Worm (Caenorhabditis elegans) whole organism, L4 larva: ENCODE measurements around the gene rps-12.

Source experiments
- D1046.2 ChIP-seq: fragments of 200-800 bp; sonication (Bioruptor generic); IDR thresholded peaks from 2 replicates; pipeline ENCODE4 v1.3.6; 2022; ENCODE audit warnings: missing genetic modification characterization, missing compliant biosample characterization
- F26F4.8 ChIP-seq: fragments of 200-800 bp; sonication (Bioruptor generic); conservative IDR thresholded peaks from 2 replicates; pipeline ENCODE4 v1.3.6; 2022; ENCODE audit warnings: missing genetic modification characterization, missing compliant biosample characterization
- T20F7.1 ChIP-seq: fragments of 200-800 bp; sonication (Bioruptor generic); optimal IDR thresholded peaks from 2 replicates; lab custom pipeline; 2018; ENCODE audit warnings: mild to moderate bottlenecking, missing genetic modification characterization, missing compliant biosample characterization
- ZK337.2 ChIP-seq: fragments of 200-800 bp; sonication (Bioruptor generic); IDR thresholded peaks from 2 replicates; pipeline ENCODE4 v1.3.6; 2022; ENCODE audit warnings: missing genetic modification reagents, missing genetic modification characterization, missing compliant biosample characterization
- ama-1 ChIP-seq: fragments of 150-350 bp; optimal IDR thresholded peaks from 2 replicates; lab custom pipeline; 2014; ENCODE audit warnings: inconsistent platforms, mixed read lengths
- arid-1 ChIP-seq: fragments of 200-800 bp; sonication (Bioruptor generic); conservative IDR thresholded peaks from 2 replicates; pipeline ENCODE4 v1.3.6; 2022; ENCODE audit warnings: missing genetic modification reagents, missing genetic modification characterization, missing compliant biosample characterization
- ceh-28 ChIP-seq: fragments of 150-350 bp; optimal IDR thresholded peaks from 2 replicates; lab custom pipeline; 2014; ENCODE audit warnings: missing biosample characterization, missing genetic modification reagents, missing genetic modification characterization
- ceh-32 ChIP-seq: sonication (generic microtip); optimal IDR thresholded peaks from 2 replicates; lab custom pipeline; 2016; ENCODE audit warnings: mild to moderate bottlenecking, missing genetic modification characterization, missing compliant biosample characterization; ENCODE audit not compliant: poor library complexity
- ceh-82 ChIP-seq: sonication (generic microtip); optimal IDR thresholded peaks from 2 replicates; lab custom pipeline; 2017; ENCODE audit warnings: missing biosample characterization, missing genetic modification characterization
- ctbp-1 ChIP-seq: fragments of 200-800 bp; sonication (Bioruptor generic); IDR thresholded peaks from 2 replicates; pipeline ENCODE4 v1.3.6; 2022; ENCODE audit warnings: missing genetic modification reagents, missing genetic modification characterization, missing compliant biosample characterization
- daf-16 ChIP-seq, 3 experiments: sonication (generic microtip); optimal IDR thresholded peaks; 2 replicates each; lab custom pipeline; 2016 to 2017; ENCODE audit warnings: missing genetic modification characterization in 3 of 3, missing genetic modification reagents in 3 of 3, mild to moderate bottlenecking in 2 of 3, missing compliant biosample characterization in 2 of 3, missing biosample characterization in 1 of 3, moderate library complexity in 1 of 3
- egl-27 ChIP-seq: sonication (generic microtip); optimal IDR thresholded peaks from 3 replicates; lab custom pipeline; 2017; ENCODE audit warnings: missing biosample characterization, missing genetic modification reagents, missing genetic modification characterization
- egl-43 ChIP-seq: fragments of 200-800 bp; sonication (Bioruptor generic); IDR thresholded peaks from 2 replicates; pipeline ENCODE4 v1.3.6; 2022; ENCODE audit warnings: missing genetic modification reagents, missing genetic modification characterization, missing compliant biosample characterization
- hif-1 ChIP-seq, 2 experiments: sonication (generic microtip); optimal IDR thresholded peaks; 2 replicates each; lab custom pipeline; 2016 to 2017; ENCODE audit warnings: missing compliant biosample characterization in 2 of 2, missing genetic modification characterization in 2 of 2, missing genetic modification reagents in 2 of 2, missing genotype in 2 of 2, mild to moderate bottlenecking in 1 of 2
- hlh-11 ChIP-seq: fragments of 200-800 bp; sonication (Bioruptor generic); optimal IDR thresholded peaks from 2 replicates; lab custom pipeline; 2018; ENCODE audit warnings: mild to moderate bottlenecking, missing genetic modification characterization, missing compliant biosample characterization
- lin-13 ChIP-seq: fragments of 150-350 bp; optimal IDR thresholded peaks from 2 replicates; lab custom pipeline; 2014; ENCODE audit warnings: missing biosample characterization, missing genetic modification reagents, missing genetic modification characterization
- madf-9 ChIP-seq: fragments of 200-800 bp; sonication (Bioruptor generic); conservative IDR thresholded peaks from 2 replicates; pipeline ENCODE4 v1.3.6; 2022; ENCODE audit warnings: missing genetic modification reagents, missing genetic modification characterization, missing compliant biosample characterization
- mdl-1 ChIP-seq, 2 experiments: fragments of 150-350 bp in 1 of 2; sonication (generic microtip) in 1 of 2; optimal IDR thresholded peaks; 2 replicates each; lab custom pipeline; 2014 to 2017; ENCODE audit warnings: missing biosample characterization in 2 of 2, missing genetic modification characterization in 2 of 2
- mep-1 ChIP-seq: fragments of 150-350 bp; sonication (generic microtip); optimal IDR thresholded peaks from 3 replicates; lab custom pipeline; 2014; ENCODE audit warnings: missing biosample characterization, missing genetic modification characterization
- mes-2 ChIP-seq: sonication (generic microtip); optimal IDR thresholded peaks from 2 replicates; lab custom pipeline; 2016; ENCODE audit warnings: missing genotype, mild to moderate bottlenecking, missing genetic modification characterization, missing compliant biosample characterization; ENCODE audit not compliant: poor library complexity, severe bottlenecking
- nhr-11 ChIP-seq: fragments of 150-350 bp; optimal IDR thresholded peaks from 2 replicates; lab custom pipeline; 2014; ENCODE audit warnings: missing biosample characterization, missing genetic modification characterization
- nhr-111 ChIP-seq: fragments of 200-800 bp; sonication (Bioruptor generic); optimal IDR thresholded peaks from 2 replicates; lab custom pipeline; 2018; ENCODE audit warnings: mild to moderate bottlenecking, missing genetic modification characterization, missing compliant biosample characterization
- nhr-6 ChIP-seq: fragments of 150-350 bp; optimal IDR thresholded peaks from 2 replicates; lab custom pipeline; 2014; ENCODE audit warnings: missing biosample characterization, missing genetic modification characterization
- php-3 ChIP-seq: fragments of 200-800 bp; sonication (Bioruptor generic); IDR thresholded peaks from 2 replicates; pipeline ENCODE4 v1.3.6; 2022; ENCODE audit warnings: missing genetic modification reagents, missing genetic modification characterization, missing compliant biosample characterization
- rbr-2 ChIP-seq: sonication (generic microtip); optimal IDR thresholded peaks from 2 replicates; lab custom pipeline; 2016; ENCODE audit warnings: missing genotype, missing genetic modification characterization, missing compliant biosample characterization
- saeg-2 ChIP-seq: fragments of 200-800 bp; sonication (Bioruptor generic); IDR thresholded peaks from 2 replicates; pipeline ENCODE4 v1.3.6; 2022; ENCODE audit warnings: missing genetic modification reagents, missing genetic modification characterization, missing compliant biosample characterization
- set-16 ChIP-seq: fragments of 200-800 bp; sonication (Bioruptor generic); IDR thresholded peaks from 2 replicates; pipeline ENCODE4 v1.3.6; 2022; ENCODE audit warnings: missing genetic modification reagents, missing genetic modification characterization, missing compliant biosample characterization
- snpc-4 ChIP-seq: fragments of 150-350 bp; optimal IDR thresholded peaks from 2 replicates; lab custom pipeline; 2014; ENCODE audit warnings: missing biosample characterization, missing genetic modification characterization
- unc-130 ChIP-seq: sonication (generic microtip); optimal IDR thresholded peaks from 2 replicates; lab custom pipeline; 2016; ENCODE audit warnings: missing genetic modification reagents, missing genetic modification characterization, missing compliant biosample characterization
- unc-39 ChIP-seq: sonication (generic microtip); optimal IDR thresholded peaks from 2 replicates; lab custom pipeline; 2017; ENCODE audit warnings: missing biosample characterization, missing genetic modification characterization
- unc-62 ChIP-seq, 3 experiments: fragments of 150-350 bp in 1 of 3; sonication (generic microtip); optimal IDR thresholded peaks in 2 of 3; peaks in 1 of 3; 1 replicate in 1 of 3; 2 replicates in 2 of 3; lab custom pipeline; 2014 to 2017; ENCODE audit warnings: missing biosample characterization in 3 of 3, missing genetic modification characterization in 3 of 3, missing genetic modification reagents in 3 of 3, missing genotype in 1 of 3
- zfp-2 ChIP-seq: sonication (generic microtip); optimal IDR thresholded peaks from 2 replicates; lab custom pipeline; 2016; ENCODE audit warnings: mild to moderate bottlenecking, missing genetic modification characterization, missing compliant biosample characterization
- zip-2 ChIP-seq: fragments of 150-350 bp; optimal IDR thresholded peaks from 2 replicates; lab custom pipeline; 2014; ENCODE audit warnings: missing biosample characterization, missing genetic modification characterization
- ztf-11 ChIP-seq: fragments of 150-350 bp; optimal IDR thresholded peaks from 2 replicates; lab custom pipeline; 2014; ENCODE audit warnings: missing biosample characterization, missing genetic modification characterization

rps-12 gene

ce11 chrIII:5706077-5706627 lies 27.1 kb downstream of the rps-12 start, which contains the start of gene rpl-23 (continued):
- TF ChIP-seq hif-1 (tag; optimal IDR thresholded peaks at IDR 0.05; lab: Kevin White, UChicago) (peak in 1 of 2 experiments; percentile 77), ama-1 (lab: Kevin White, UChicago) (peak; percentile 77), ztf-11 (tag; lab: Kevin White, UChicago) (no peak), D1046.2 (no peak)

ce11 chrIII:5707546-5707945 lies 28.4 kb downstream of the rps-12 start:
- no peak for TF ChIP-seq mdl-1 (tag; optimal IDR thresholded peaks at IDR 0.05; lab: Kevin White, UChicago)
- no peak for TF ChIP-seq daf-16 (GFP tag; optimal IDR thresholded peaks at IDR 0.05; lab: Kevin White, UChicago)
- no peak for TF ChIP-seq daf-16 (tag; optimal IDR thresholded peaks at IDR 0.05; lab: Kevin White, UChicago)
- no peak for TF ChIP-seq zip-2 (tag; lab: Kevin White, UChicago)
- no peak for TF ChIP-seq arid-1 (GFP tag; lab: Robert Waterston, UW)
- TF ChIP-seq zfp-2 (tag; lab: Kevin White, UChicago): no peak
- no peak for TF ChIP-seq nhr-6 (tag; lab: Kevin White, UChicago)
- no peak for TF ChIP-seq hlh-11 (tag; lab: Kevin White, UChicago)
- no peak for TF ChIP-seq unc-39 (tag; lab: Kevin White, UChicago)
- TF ChIP-seq mep-1 (tag; lab: Kevin White, UChicago): no peak
- no peak for TF ChIP-seq snpc-4 (tag; lab: Kevin White, UChicago)
- no peak for TF ChIP-seq egl-27 (tag; lab: Kevin White, UChicago)
- TF ChIP-seq, all 104 proteins: peak for 0

DNA sequence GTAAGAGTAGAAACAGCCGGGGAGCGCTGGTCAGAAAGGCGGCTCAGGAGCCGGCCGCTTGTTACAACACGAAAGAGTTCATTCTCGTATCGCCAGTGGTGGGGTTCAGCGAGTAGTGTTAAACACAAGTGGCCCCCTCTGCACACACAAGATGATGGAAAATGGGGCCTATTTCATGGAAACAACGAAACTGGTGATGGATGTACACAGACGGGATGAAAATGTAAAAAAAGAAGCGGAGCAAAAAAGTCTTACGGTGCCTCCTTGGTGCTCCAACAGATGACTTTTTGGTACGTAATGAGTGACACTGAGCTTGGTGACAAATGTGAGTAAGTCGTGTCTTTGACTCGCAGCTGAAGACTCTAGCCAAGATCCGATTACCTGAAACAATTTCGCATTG lies 28.9 kb downstream of the rps-12 start:
- TF ChIP-seq ZK337.2 (GFP tag; lab: Robert Waterston, UW): no peak
- no peak for TF ChIP-seq ceh-32 (tag; lab: Kevin White, UChicago)
- TF ChIP-seq rbr-2 (tag; lab: Kevin White, UChicago): no peak
- TF ChIP-seq saeg-2 (GFP tag; lab: Robert Waterston, UW): no peak
- peak in 1 of 2 experiments; percentile 5 for TF ChIP-seq daf-16 (GFP tag; optimal IDR thresholded peaks at IDR 0.05; lab: Kevin White, UChicago)
- no peak for TF ChIP-seq daf-16 (tag; optimal IDR thresholded peaks at IDR 0.05; lab: Kevin White, UChicago)
- TF ChIP-seq lin-13 (GFP tag; lab: Kevin White, UChicago): no peak
- no peak for TF ChIP-seq madf-9 (GFP tag; lab: Robert Waterston, UW)
- TF ChIP-seq nhr-11: peak; percentile 27
- TF ChIP-seq F26F4.8 (GFP tag; lab: Robert Waterston, UW): 0 out of 2 replicates have a peak, but pooled peaks have one; percentile 5
- no peak for TF ChIP-seq ceh-28
- no peak for TF ChIP-seq ceh-82 (tag; lab: Kevin White, UChicago)
- 0 out of 2 replicates have a peak, but pooled peaks have one; percentile 17 for TF ChIP-seq ctbp-1
- peak; percentile 1 for TF ChIP-seq mes-2 (tag; lab: Kevin White, UChicago)
- TF ChIP-seq unc-39 (tag; lab: Kevin White, UChicago): no peak
- 0 out of 2 replicates have a peak, but pooled peaks have one; percentile 29 for TF ChIP-seq egl-43 (GFP tag; lab: Robert Waterston, UW)
- TF ChIP-seq unc-130 (GFP tag; lab: Kevin White, UChicago): no peak
- TF ChIP-seq unc-62 (GFP tag; optimal IDR thresholded peaks at IDR 0.05 in 1 of 2; lab: Kevin White, UChicago): no peak
- TF ChIP-seq unc-62 (tag; optimal IDR thresholded peaks at IDR 0.05; lab: Kevin White, UChicago): no peak
- peak; percentile 30 for TF ChIP-seq hlh-11 (tag; lab: Kevin White, UChicago)
- TF ChIP-seq zfp-2 (tag; lab: Kevin White, UChicago): no peak
- TF ChIP-seq set-16: no peak
- no peak for TF ChIP-seq egl-27 (tag; lab: Kevin White, UChicago)
- no peak for TF ChIP-seq php-3 (GFP tag; lab: Robert Waterston, UW)
- no peak for TF ChIP-seq nhr-111 (GFP tag; lab: Kevin White, UChicago)
- no peak for TF ChIP-seq T20F7.1 (GFP tag; lab: Kevin White, UChicago)
